Worm (Caenorhabditis elegans): ENCODE measurements around the gene C15H9.2.

The C15H9.2 gene

DNA sequence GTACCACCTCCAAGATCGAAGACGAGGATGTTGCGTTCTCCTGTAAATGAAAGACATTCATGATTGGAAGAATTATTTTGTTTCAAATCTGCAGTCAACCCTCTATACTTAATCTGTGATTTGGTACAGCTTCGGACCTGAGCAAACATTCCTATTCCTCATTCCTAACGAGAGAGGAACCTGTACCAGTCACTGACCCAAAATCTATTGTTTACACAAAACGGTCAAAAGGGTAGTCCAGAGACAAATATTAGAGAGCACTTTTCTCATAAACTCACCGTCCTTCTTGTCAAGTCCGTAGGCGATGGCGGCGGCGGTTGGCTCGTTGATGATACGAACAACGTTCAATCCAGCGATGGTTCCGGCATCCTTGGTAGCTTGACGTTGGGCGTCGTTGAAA is 27.5 kb upstream of the C15H9.2 start:
- TF ChIP-seq hmg-4 (GFP tag; optimal IDR thresholded peaks at IDR 0.05) (no peak), tbx-37 (GFP tag; conservative IDR thresholded peaks at IDR 0.05) (no peak), tbx-11 (GFP tag; IDR thresholded peaks at IDR 0.05) (no peak), hnd-1 (tag; optimal IDR thresholded peaks at IDR 0.05) (no peak), hmbx-1 (tag; optimal IDR thresholded peaks at IDR 0.05) (no peak), ets-7 (tag; optimal IDR thresholded peaks at IDR 0.05) (no peak), tra-4 (tag; optimal IDR thresholded peaks at IDR 0.05) (no peak), ceh-13 (GFP tag; optimal IDR thresholded peaks at IDR 0.05) (no peak), F13C5.2 (tag; optimal IDR thresholded peaks at IDR 0.05) (no peak), flt-1 (GFP tag; IDR thresholded peaks at IDR 0.05) (no peak), B0310.2 (tag; optimal IDR thresholded peaks at IDR 0.05) (no peak)

DNA sequence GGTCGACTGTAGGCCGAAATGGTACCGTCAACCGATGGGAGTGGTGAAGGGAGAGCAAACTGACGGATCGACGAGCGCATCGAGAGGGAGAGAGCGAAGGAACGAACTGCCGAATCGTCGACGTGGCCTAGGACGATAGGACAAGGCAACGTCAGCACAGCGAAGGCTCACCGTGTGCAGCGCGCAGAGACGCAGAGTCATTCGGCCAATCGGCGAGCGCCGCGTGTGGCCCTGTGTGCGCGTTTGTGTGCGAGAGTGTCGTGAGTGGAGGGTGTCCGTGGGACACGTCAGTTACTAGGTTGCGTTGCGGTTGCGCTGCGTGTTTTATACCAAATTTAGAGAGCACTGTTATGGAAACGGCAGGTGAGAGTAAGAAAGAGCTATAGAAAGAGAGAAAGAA is 26.4 kb upstream of the C15H9.2 start, which contains the start of gene hsp-3:
Gene hsp-3 (minus strand): TSS at position 158 of the 400 bp plus-strand sequence.
- TF ChIP-seq F13C5.2 (tag; optimal IDR thresholded peaks at IDR 0.05) (peak; percentile 74), hnd-1 (tag; optimal IDR thresholded peaks at IDR 0.05) (no peak), ets-7 (tag; optimal IDR thresholded peaks at IDR 0.05) (peak; percentile 5), tbx-11 (GFP tag; IDR thresholded peaks at IDR 0.05) (peak; percentile 51; the same call in 1 of the 2 replicates), hmg-4 (GFP tag; optimal IDR thresholded peaks at IDR 0.05) (peak; percentile 48), sea-1 (GFP tag; conservative IDR thresholded peaks at IDR 0.05) (0 out of 2 replicates have a peak, but pooled peaks have one; percentile 69), tbx-37 (GFP tag; conservative IDR thresholded peaks at IDR 0.05) (peak; percentile 47), aly-1 (tag; optimal IDR thresholded peaks at IDR 0.05) (peak; percentile 55), tra-4 (tag; optimal IDR thresholded peaks at IDR 0.05) (peak; percentile 39), hmbx-1 (tag; optimal IDR thresholded peaks at IDR 0.05) (no peak), pes-1 (GFP tag; IDR thresholded peaks at IDR 0.05) (no peak), B0310.2 (tag; optimal IDR thresholded peaks at IDR 0.05) (peak; percentile 49), flt-1 (GFP tag; IDR thresholded peaks at IDR 0.05) (0 out of 2 replicates have a peak, but pooled peaks have one; percentile 36)

DNA sequence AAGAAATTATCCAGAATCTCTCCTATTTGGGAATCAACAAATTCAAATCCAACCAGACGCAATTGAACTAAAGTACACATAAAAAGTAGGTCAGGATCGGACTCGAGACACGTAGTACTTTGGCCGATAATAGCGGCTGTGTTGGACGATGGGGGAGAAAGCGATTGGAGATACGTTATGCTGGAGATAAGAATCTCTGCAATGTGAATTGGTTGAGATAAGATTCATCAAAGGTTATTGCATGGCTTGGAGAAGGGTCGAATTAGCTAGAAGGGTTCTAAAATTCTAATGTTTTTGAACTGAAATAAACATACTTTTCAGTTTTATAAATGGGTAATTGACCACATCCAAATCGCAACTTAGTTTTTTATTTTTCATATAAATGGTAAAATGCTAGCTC is 25.8 kb upstream of the C15H9.2 start:
- no peak for TF ChIP-seq hnd-1 (tag; optimal IDR thresholded peaks at IDR 0.05)
- no peak for TF ChIP-seq tbx-37 (GFP tag; conservative IDR thresholded peaks at IDR 0.05)
- no peak for TF ChIP-seq ets-7 (tag; optimal IDR thresholded peaks at IDR 0.05)
- no peak for TF ChIP-seq ceh-36 (tag; optimal IDR thresholded peaks at IDR 0.05)

DNA sequence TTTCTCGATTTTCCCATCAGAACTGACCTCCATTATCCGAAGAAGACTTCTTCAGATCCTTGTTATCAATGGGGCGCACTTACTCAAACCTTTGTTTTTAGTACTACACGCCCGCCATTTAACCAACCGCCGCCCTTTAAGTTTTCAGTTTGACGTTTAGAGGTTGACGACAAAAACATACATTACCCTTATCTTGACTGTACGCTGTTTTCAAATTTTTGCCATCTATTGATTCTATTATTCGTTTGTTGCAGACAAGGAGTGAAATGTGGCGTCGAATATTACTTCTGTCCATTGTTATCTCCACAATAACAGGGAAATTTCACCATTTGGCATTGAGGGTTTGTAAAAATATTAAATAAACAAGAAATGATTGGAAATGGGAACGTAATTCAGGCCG is 25.3 kb upstream of the C15H9.2 start, which contains the start of gene C15H9.5:
Gene C15H9.5 (plus strand): TSS at position 255 of the 400 bp plus-strand sequence.
- TF ChIP-seq ceh-36 (tag; optimal IDR thresholded peaks at IDR 0.05), result no peak
- TF ChIP-seq ama-1 (optimal IDR thresholded peaks at IDR 0.05), result no peak
- no peak for TF ChIP-seq hmbx-1 (tag; optimal IDR thresholded peaks at IDR 0.05)
- TF ChIP-seq tbx-11 (GFP tag; IDR thresholded peaks at IDR 0.05), result no peak
- TF ChIP-seq aly-1 (tag; optimal IDR thresholded peaks at IDR 0.05), result no peak
- no peak for TF ChIP-seq scrt-1 (GFP tag; IDR thresholded peaks at IDR 0.05)
- no peak for TF ChIP-seq hnd-1 (tag; optimal IDR thresholded peaks at IDR 0.05)
- TF ChIP-seq flt-1 (GFP tag; IDR thresholded peaks at IDR 0.05), result no peak
- no peak for TF ChIP-seq pes-1 (GFP tag; IDR thresholded peaks at IDR 0.05)
- no peak for TF ChIP-seq ets-7 (tag; optimal IDR thresholded peaks at IDR 0.05)
- TF ChIP-seq F13C5.2 (tag; optimal IDR thresholded peaks at IDR 0.05), result no peak
- no peak for TF ChIP-seq tbx-37 (GFP tag; conservative IDR thresholded peaks at IDR 0.05)
- TF ChIP-seq sea-1 (GFP tag; conservative IDR thresholded peaks at IDR 0.05), result no peak
- TF ChIP-seq B0310.2 (tag; optimal IDR thresholded peaks at IDR 0.05), result no peak

DNA sequence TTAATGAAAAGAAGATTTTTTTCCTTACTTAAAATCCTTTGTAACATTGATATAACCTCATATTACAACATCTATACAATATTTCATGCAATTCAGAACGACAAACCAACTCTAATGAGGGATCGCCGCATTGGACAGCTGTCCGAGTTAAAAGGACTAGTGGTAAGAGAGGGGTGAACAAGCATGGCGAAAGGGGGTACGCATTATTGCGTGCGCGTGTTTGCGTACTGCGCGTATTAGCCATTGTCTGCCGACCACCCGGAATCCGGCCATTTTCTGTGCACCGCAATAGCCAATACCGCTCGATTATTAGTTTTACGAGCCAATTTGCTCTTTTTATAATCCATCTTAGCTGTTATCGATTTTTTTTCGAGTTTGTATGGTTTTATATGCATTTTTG is 20.8 kb upstream of the C15H9.2 start, which contains the start of gene C15H9.4:
Gene C15H9.4 (plus strand): TSS at position 93 of the 400 bp plus-strand sequence.
- TF ChIP-seq scrt-1 (GFP tag; IDR thresholded peaks at IDR 0.05), result peak; percentile 70; the same call in 1 of the 2 replicates
- TF ChIP-seq hmbx-1 (tag; optimal IDR thresholded peaks at IDR 0.05), result no peak
- TF ChIP-seq sea-1 (GFP tag; conservative IDR thresholded peaks at IDR 0.05), result peak; percentile 69; the same call in 1 of the 2 replicates
- no peak for TF ChIP-seq aly-1 (tag; optimal IDR thresholded peaks at IDR 0.05)
- TF ChIP-seq B0310.2 (tag; optimal IDR thresholded peaks at IDR 0.05), result no peak
- TF ChIP-seq tra-4 (tag; optimal IDR thresholded peaks at IDR 0.05), result no peak
- TF ChIP-seq F13C5.2 (tag; optimal IDR thresholded peaks at IDR 0.05), result peak; percentile 72
- 0 out of 2 replicates have a peak, but pooled peaks have one; percentile 49 for TF ChIP-seq pes-1 (GFP tag; IDR thresholded peaks at IDR 0.05)
- TF ChIP-seq hnd-1 (tag; optimal IDR thresholded peaks at IDR 0.05), result no peak
- TF ChIP-seq tbx-37 (GFP tag; conservative IDR thresholded peaks at IDR 0.05), result no peak
- peak; percentile 20 for TF ChIP-seq ceh-36 (tag; optimal IDR thresholded peaks at IDR 0.05)
- TF ChIP-seq flt-1 (GFP tag; IDR thresholded peaks at IDR 0.05), result peak; percentile 54
- TF ChIP-seq ceh-13 (GFP tag; optimal IDR thresholded peaks at IDR 0.05), result no peak
- TF ChIP-seq hmg-4 (GFP tag; optimal IDR thresholded peaks at IDR 0.05), result peak; percentile 81

DNA sequence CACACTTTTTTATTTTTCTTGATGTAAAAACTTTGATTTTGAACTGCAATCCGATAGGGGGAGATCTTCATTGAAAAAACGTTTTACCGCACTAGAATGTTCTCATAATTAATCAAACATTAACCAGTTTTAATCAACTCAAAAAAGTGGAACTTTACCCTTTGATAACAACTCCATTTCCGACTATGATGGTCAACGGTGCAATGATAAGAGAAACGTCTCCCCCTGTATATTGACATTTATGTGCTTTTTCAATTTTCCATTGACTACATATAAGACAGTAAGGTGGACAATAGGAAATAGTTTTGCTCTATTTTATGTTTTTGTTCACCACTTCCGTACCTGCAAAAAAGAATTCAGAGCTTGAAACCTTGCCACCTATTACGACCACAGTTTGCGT is 19.9 kb upstream of the C15H9.2 start:
- TF ChIP-seq ceh-13 (GFP tag; optimal IDR thresholded peaks at IDR 0.05) (no peak), tra-4 (tag; optimal IDR thresholded peaks at IDR 0.05) (no peak), hnd-1 (tag; optimal IDR thresholded peaks at IDR 0.05) (no peak), aly-1 (tag; optimal IDR thresholded peaks at IDR 0.05) (no peak), pes-1 (GFP tag; IDR thresholded peaks at IDR 0.05) (no peak), B0310.2 (tag; optimal IDR thresholded peaks at IDR 0.05) (no peak), F13C5.2 (tag; optimal IDR thresholded peaks at IDR 0.05) (no peak), ceh-36 (tag; optimal IDR thresholded peaks at IDR 0.05) (no peak), hmbx-1 (tag; optimal IDR thresholded peaks at IDR 0.05) (no peak), flt-1 (GFP tag; IDR thresholded peaks at IDR 0.05) (no peak), tbx-11 (GFP tag; IDR thresholded peaks at IDR 0.05) (no peak)

DNA sequence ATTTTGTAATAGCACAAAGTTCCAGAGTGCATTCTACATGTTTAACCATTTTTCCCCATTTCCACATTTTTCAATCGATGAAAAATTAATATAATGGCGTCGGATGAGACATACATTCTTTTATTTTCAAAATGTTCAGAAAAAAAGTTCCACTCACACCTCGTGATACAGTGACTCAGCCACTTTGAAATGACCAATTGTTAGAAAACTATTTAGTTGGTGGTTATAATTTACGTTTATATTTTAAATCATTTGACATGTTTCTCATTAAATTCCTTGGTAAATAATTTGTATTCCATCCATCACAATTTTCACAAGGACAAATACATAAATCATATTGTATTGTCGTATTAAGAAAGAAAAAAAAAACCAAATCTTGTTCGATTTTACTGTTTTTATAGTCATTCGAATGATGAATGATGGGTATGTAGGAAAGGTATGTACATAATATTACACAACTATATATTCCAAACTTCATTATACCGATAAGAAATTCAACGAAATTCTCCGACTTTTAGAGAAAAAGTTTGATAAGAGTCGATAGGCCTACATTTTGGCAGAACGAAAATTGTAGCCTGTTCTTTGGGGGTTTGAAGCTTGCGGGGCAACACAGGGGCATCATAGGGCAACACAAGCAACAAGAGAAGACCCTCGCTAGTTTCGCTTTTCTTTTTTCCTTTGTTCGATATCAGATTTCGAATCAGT is 17.8 kb upstream of the C15H9.2 start:
- TF ChIP-seq aly-1 (tag; optimal IDR thresholded peaks at IDR 0.05) (no peak), ets-7 (tag; optimal IDR thresholded peaks at IDR 0.05) (no peak), tra-4 (tag; optimal IDR thresholded peaks at IDR 0.05) (no peak), hmg-4 (GFP tag; optimal IDR thresholded peaks at IDR 0.05) (no peak), F13C5.2 (tag; optimal IDR thresholded peaks at IDR 0.05) (no peak), pes-1 (GFP tag; IDR thresholded peaks at IDR 0.05) (no peak), sea-1 (GFP tag; conservative IDR thresholded peaks at IDR 0.05) (no peak), hmbx-1 (tag; optimal IDR thresholded peaks at IDR 0.05) (no peak), B0310.2 (tag; optimal IDR thresholded peaks at IDR 0.05) (no peak), flt-1 (GFP tag; IDR thresholded peaks at IDR 0.05) (no peak), scrt-1 (GFP tag; IDR thresholded peaks at IDR 0.05) (no peak), ceh-36 (tag; optimal IDR thresholded peaks at IDR 0.05) (no peak), ama-1 (optimal IDR thresholded peaks at IDR 0.05) (no peak), tbx-37 (GFP tag; conservative IDR thresholded peaks at IDR 0.05) (no peak), hnd-1 (tag; optimal IDR thresholded peaks at IDR 0.05) (no peak), tbx-11 (GFP tag; IDR thresholded peaks at IDR 0.05) (no peak), ceh-13 (GFP tag; optimal IDR thresholded peaks at IDR 0.05) (no peak)
